Worm (Caenorhabditis elegans) whole organism, L4/young adult: ENCODE results near the gene best-19.

ENCODE experiments used
- W03F9.2 ChIP-seq: fragments of 150-350 bp; optimal IDR thresholded peaks from 2 replicates; lab custom pipeline; 2014; ENCODE audit warnings: missing biosample characterization, missing genetic modification characterization
- dao-5 ChIP-seq: sonication (generic microtip); optimal IDR thresholded peaks from 2 replicates; lab custom pipeline; 2016; ENCODE audit warnings: missing genotype, missing genetic modification characterization, moderate library complexity, missing compliant biosample characterization
- him-1 ChIP-seq: sonication (generic microtip); optimal IDR thresholded peaks from 2 replicates; lab custom pipeline; 2016; ENCODE audit warnings: missing genotype, missing genetic modification reagents, missing genetic modification characterization, missing compliant biosample characterization

DNA sequence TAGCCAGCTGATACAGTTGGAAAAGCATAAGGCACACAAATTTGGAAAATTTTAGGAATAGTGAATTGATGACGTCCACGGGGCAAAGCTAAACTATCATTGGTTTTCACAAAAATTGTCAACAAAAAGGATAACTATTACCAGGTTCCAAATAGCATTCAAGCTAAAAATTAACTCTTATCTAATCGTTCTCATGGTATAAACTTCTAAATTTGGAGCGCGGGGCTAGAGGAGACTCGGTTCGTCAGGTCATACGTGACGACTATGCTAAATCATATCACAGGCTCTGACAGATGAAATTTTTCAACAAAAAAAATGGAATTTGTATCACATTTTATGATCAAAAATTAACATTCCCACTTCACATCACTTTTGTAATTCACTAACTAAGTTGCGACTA, 15.7 kb downstream of the best-19 start:
- TF ChIP-seq W03F9.2 (tag; lab: Kevin White, UChicago) = no peak
- no peak for TF ChIP-seq dao-5 (tag; lab: Kevin White, UChicago)
- TF ChIP-seq him-1 (tag; lab: Kevin White, UChicago) = no peak
